Worm (Caenorhabditis elegans) whole organism, L1 larva: Measurements from ENCODE around the gene F35D2.2.

ENCODE experiments used
- C04F5.9 ChIP-seq: sonication (generic microtip); optimal IDR thresholded peaks from 2 replicates; lab custom pipeline; 2016; ENCODE audit warnings: missing genetic modification characterization, missing compliant biosample characterization
- C34B4.2 ChIP-seq: sonication (generic microtip); optimal IDR thresholded peaks from 2 replicates; lab custom pipeline; 2017; ENCODE audit warnings: mild to moderate bottlenecking, missing genetic modification characterization, missing compliant biosample characterization
- F16B12.6 ChIP-seq: fragments of 150-350 bp; optimal IDR thresholded peaks from 2 replicates; lab custom pipeline; 2014; ENCODE audit warnings: missing biosample characterization, missing genetic modification characterization
- aha-1 ChIP-seq: fragments of 150-350 bp; optimal IDR thresholded peaks from 2 replicates; lab custom pipeline; 2014; ENCODE audit warnings: missing biosample characterization, missing genetic modification characterization
- alr-1 ChIP-seq: fragments of 200-800 bp; sonication (Bioruptor generic); optimal IDR thresholded peaks from 2 replicates; lab custom pipeline; 2018; ENCODE audit warnings: borderline replicate concordance, mild to moderate bottlenecking, missing genetic modification characterization, missing compliant biosample characterization
- ama-1 ChIP-seq: fragments of 150-350 bp; optimal IDR thresholded peaks from 2 replicates; lab custom pipeline; 2014
- blmp-1 ChIP-seq: fragments of 150-350 bp; optimal IDR thresholded peaks from 2 replicates; lab custom pipeline; 2014; ENCODE audit warnings: missing biosample characterization, missing genetic modification characterization
- ceh-82 ChIP-seq, 3 experiments: fragments of 150-350 bp in 1 of 3; sonication (generic microtip) in 2 of 3; optimal IDR thresholded peaks; 2 replicates each; lab custom pipeline; 2014 to 2017; ENCODE audit warnings: missing biosample characterization in 3 of 3, missing genetic modification characterization in 3 of 3
- ces-1 ChIP-seq: fragments of 150-350 bp; optimal IDR thresholded peaks from 2 replicates; lab custom pipeline; 2014; ENCODE audit warnings: missing biosample characterization, missing genetic modification reagents, missing genetic modification characterization
- dsc-1 ChIP-seq: sonication (generic microtip); optimal IDR thresholded peaks from 2 replicates; lab custom pipeline; 2016; ENCODE audit warnings: mild to moderate bottlenecking, missing genetic modification characterization, missing compliant biosample characterization
- efl-3 ChIP-seq: fragments of 200-800 bp; sonication (Bioruptor generic); optimal IDR thresholded peaks from 2 replicates; lab custom pipeline; 2018; ENCODE audit warnings: mild to moderate bottlenecking, missing genetic modification characterization, missing compliant biosample characterization
- elt-2 ChIP-seq: sonication (generic microtip); optimal IDR thresholded peaks from 2 replicates; lab custom pipeline; 2016; ENCODE audit warnings: missing genetic modification characterization, mild to moderate bottlenecking, inconsistent platforms, missing compliant biosample characterization, missing genetic modification reagents
- elt-3 ChIP-seq, 6 experiments: fragments of 150-350 bp in 1 of 6; sonication (generic microtip); optimal IDR thresholded peaks; 2 replicates each; lab custom pipeline; 2017 to 2018; ENCODE audit warnings: missing biosample characterization in 6 of 6, missing genetic modification characterization in 6 of 6, inconsistent platforms in 1 of 6
- fkh-8 ChIP-seq: sonication (generic microtip); optimal IDR thresholded peaks from 2 replicates; lab custom pipeline; 2016; ENCODE audit warnings: mild to moderate bottlenecking, missing genetic modification characterization, missing compliant biosample characterization
- grh-1 ChIP-seq: fragments of 200-800 bp; sonication (Bioruptor generic); IDR thresholded peaks from 2 replicates; pipeline ENCODE4 v1.3.6; 2022; ENCODE audit warnings: missing genetic modification reagents, missing genetic modification characterization, missing compliant biosample characterization
- hlh-17 ChIP-seq: fragments of 200-800 bp; sonication (Bioruptor generic); optimal IDR thresholded peaks from 2 replicates; lab custom pipeline; 2018; ENCODE audit warnings: missing genetic modification characterization, mild to moderate bottlenecking, missing compliant biosample characterization, moderate library complexity, borderline replicate concordance
- hpl-2 ChIP-seq: fragments of 150-350 bp; optimal IDR thresholded peaks from 2 replicates; lab custom pipeline; 2014; ENCODE audit warnings: missing biosample characterization, missing genetic modification reagents, missing genetic modification characterization
- irx-1 ChIP-seq: sonication (generic microtip); optimal IDR thresholded peaks from 2 replicates; lab custom pipeline; 2016; ENCODE audit warnings: missing genetic modification characterization, missing compliant biosample characterization
- isw-1 ChIP-seq: fragments of 200-800 bp; sonication (Bioruptor generic); IDR thresholded peaks from 2 replicates; pipeline ENCODE4 v1.3.6; 2022; ENCODE audit warnings: missing genetic modification characterization, missing compliant biosample characterization
- jun-1 ChIP-seq: fragments of 150-350 bp; optimal IDR thresholded peaks from 2 replicates; lab custom pipeline; 2014; ENCODE audit warnings: missing biosample characterization, missing genetic modification reagents, missing genetic modification characterization
- lin-13 ChIP-seq: fragments of 150-350 bp; optimal IDR thresholded peaks from 2 replicates; lab custom pipeline; 2014; ENCODE audit warnings: missing biosample characterization, missing genetic modification reagents, missing genetic modification characterization
- lin-14 ChIP-seq: fragments of 200-800 bp; sonication (Bioruptor generic); optimal IDR thresholded peaks from 2 replicates; lab custom pipeline; 2018; ENCODE audit warnings: mild to moderate bottlenecking, missing genetic modification characterization, moderate library complexity, missing compliant biosample characterization
- lin-35 ChIP-seq, 2 experiments: fragments of 150-350 bp; optimal IDR thresholded peaks; 2 replicates each; lab custom pipeline; 2014; ENCODE audit warnings: missing biosample characterization in 2 of 2, missing genetic modification characterization in 2 of 2, missing genetic modification reagents in 2 of 2
- lir-3 ChIP-seq: sonication (generic microtip); optimal IDR thresholded peaks from 2 replicates; lab custom pipeline; 2016; ENCODE audit warnings: mild to moderate bottlenecking, missing genetic modification characterization, moderate library complexity, missing compliant biosample characterization; ENCODE audit not compliant: poor library complexity
- lsy-2 ChIP-seq, 2 experiments: fragments of 150-350 bp; optimal IDR thresholded peaks; 2 replicates each; lab custom pipeline; 2014; ENCODE audit warnings: missing biosample characterization in 2 of 2, missing genetic modification characterization in 2 of 2
- mab-9 ChIP-seq: fragments of 200-800 bp; sonication (Bioruptor generic); IDR thresholded peaks from 2 replicates; pipeline ENCODE4 v1.3.6; 2022; ENCODE audit warnings: missing genetic modification reagents, missing genetic modification characterization, missing compliant biosample characterization
- mep-1 ChIP-seq: fragments of 150-350 bp; optimal IDR thresholded peaks from 2 replicates; lab custom pipeline; 2014; ENCODE audit warnings: missing biosample characterization, missing genetic modification characterization
- nhr-11 ChIP-seq: fragments of 150-350 bp; optimal IDR thresholded peaks from 2 replicates; lab custom pipeline; 2014; ENCODE audit warnings: missing biosample characterization, missing genetic modification characterization
- nhr-12 ChIP-seq: sonication (generic microtip); optimal IDR thresholded peaks from 2 replicates; lab custom pipeline; 2017; ENCODE audit warnings: missing biosample characterization, missing genetic modification characterization
- nhr-19 ChIP-seq: fragments of 200-800 bp; sonication (Bioruptor generic); conservative IDR thresholded peaks from 2 replicates; pipeline ENCODE4 v1.3.6; 2022; ENCODE audit warnings: missing genetic modification characterization, missing compliant biosample characterization
- nhr-237 ChIP-seq: fragments of 150-350 bp; optimal IDR thresholded peaks from 2 replicates; lab custom pipeline; 2014; ENCODE audit warnings: missing biosample characterization, missing genetic modification characterization
- nhr-71 ChIP-seq: sonication (generic microtip); optimal IDR thresholded peaks from 2 replicates; lab custom pipeline; 2016; ENCODE audit warnings: mild to moderate bottlenecking, missing genetic modification characterization, moderate library complexity, missing compliant biosample characterization
- nhr-76 ChIP-seq: sonication (generic microtip); optimal IDR thresholded peaks from 2 replicates; lab custom pipeline; 2017; ENCODE audit warnings: missing biosample characterization, missing genetic modification characterization
- nhr-85 ChIP-seq: sonication (generic microtip); peaks from one replicate; lab custom pipeline; 2016; ENCODE audit warnings: missing genetic modification characterization, inconsistent platforms, missing compliant biosample characterization
- pag-3 ChIP-seq: sonication (generic microtip); optimal IDR thresholded peaks from 2 replicates; lab custom pipeline; 2017; ENCODE audit warnings: missing genetic modification characterization, mild to moderate bottlenecking, missing compliant biosample characterization, antibody characterized with exemption, borderline replicate concordance; ENCODE audit not compliant: insufficient read depth
- pax-3 ChIP-seq: fragments of 200-800 bp; sonication (Bioruptor generic); optimal IDR thresholded peaks from 2 replicates; lab custom pipeline; 2018; ENCODE audit warnings: mild to moderate bottlenecking, missing genetic modification characterization, moderate library complexity, missing compliant biosample characterization
- pqm-1 ChIP-seq: sonication (generic microtip); optimal IDR thresholded peaks from 3 replicates; lab custom pipeline; 2017; ENCODE audit warnings: missing biosample characterization, missing genetic modification characterization
- snpc-4 ChIP-seq: fragments of 150-350 bp; optimal IDR thresholded peaks from 2 replicates; lab custom pipeline; 2014; ENCODE audit warnings: missing biosample characterization, missing genetic modification characterization
- snu-23 ChIP-seq: sonication (generic microtip); optimal IDR thresholded peaks from 2 replicates; lab custom pipeline; 2016; ENCODE audit warnings: missing genetic modification characterization, missing compliant biosample characterization
- sptf-1 ChIP-seq: fragments of 150-350 bp; optimal IDR thresholded peaks from 2 replicates; lab custom pipeline; 2014; ENCODE audit warnings: missing biosample characterization, missing genetic modification characterization
- sup-37 ChIP-seq: fragments of 200-800 bp; sonication (Bioruptor generic); optimal IDR thresholded peaks from 2 replicates; lab custom pipeline; 2018; ENCODE audit warnings: mild to moderate bottlenecking, missing genetic modification characterization, missing compliant biosample characterization
- swsn-7 ChIP-seq: sonication (generic microtip); optimal IDR thresholded peaks from 2 replicates; lab custom pipeline; 2016; ENCODE audit warnings: missing genetic modification characterization, missing compliant biosample characterization
- tbx-2 ChIP-seq: sonication (generic microtip); optimal IDR thresholded peaks from 2 replicates; lab custom pipeline; 2016; ENCODE audit warnings: missing genetic modification characterization, missing compliant biosample characterization
- tlp-1 ChIP-seq: fragments of 150-350 bp; optimal IDR thresholded peaks from 2 replicates; lab custom pipeline; 2014; ENCODE audit warnings: missing biosample characterization, missing genetic modification characterization
- unc-130 ChIP-seq: fragments of 150-350 bp; optimal IDR thresholded peaks from 2 replicates; lab custom pipeline; 2017; ENCODE audit warnings: missing biosample characterization, missing genetic modification characterization, inconsistent platforms
- unc-62 ChIP-seq: fragments of 150-350 bp; optimal IDR thresholded peaks from 2 replicates; lab custom pipeline; 2014; ENCODE audit warnings: missing biosample characterization, missing genetic modification reagents, missing genetic modification characterization
- unc-86 ChIP-seq: sonication (generic microtip); optimal IDR thresholded peaks from 2 replicates; lab custom pipeline; 2016; ENCODE audit warnings: missing genetic modification characterization, missing compliant biosample characterization
- unc-98 ChIP-seq: fragments of 200-800 bp; sonication (Bioruptor generic); IDR thresholded peaks from 2 replicates; pipeline ENCODE4 v1.3.6; 2022; ENCODE audit warnings: missing genetic modification characterization, missing compliant biosample characterization
- vab-15 ChIP-seq: sonication (generic microtip); optimal IDR thresholded peaks from 2 replicates; lab custom pipeline; 2017; ENCODE audit warnings: missing genotype, mild to moderate bottlenecking, missing genetic modification characterization, missing compliant biosample characterization
- zag-1 ChIP-seq: fragments of 150-350 bp; optimal IDR thresholded peaks from 2 replicates; lab custom pipeline; 2014; ENCODE audit warnings: missing biosample characterization, missing genetic modification characterization
- zip-4 ChIP-seq: fragments of 200-800 bp; sonication (Bioruptor generic); optimal IDR thresholded peaks from 2 replicates; lab custom pipeline; 2018; ENCODE audit warnings: mild to moderate bottlenecking, missing genetic modification characterization, moderate library complexity, missing compliant biosample characterization

Gene F35D2.2

ce11 chrII:7620413-7620812 lies 46.2 kb downstream of the F35D2.2 start, which contains the start of gene R07G3.8:
Gene R07G3.8, minus strand, starts transcription at chrII:7620513.
- TF ChIP-seq lsy-2 (tag; optimal IDR thresholded peaks at IDR 0.05; lab: Kevin White, UChicago) (no peak), unc-62 (GFP tag; lab: Kevin White, UChicago) (no peak), lin-13 (GFP tag; lab: Kevin White, UChicago) (no peak), fkh-8 (tag; lab: Kevin White, UChicago) (no peak), pag-3 (tag; lab: Kevin White, UChicago) (no peak), nhr-11 (tag; lab: Kevin White, UChicago) (no peak), F16B12.6 (no peak), aha-1 (no peak), zag-1 (tag; lab: Kevin White, UChicago) (no peak)
- TF ChIP-seq, all 84 proteins: peak for 0

ce11 chrII:7621513-7621912 lies 47.3 kb downstream of the F35D2.2 start:
- TF ChIP-seq unc-98 (GFP tag; lab: Robert Waterston, UW) (no peak), unc-62 (GFP tag; lab: Kevin White, UChicago) (no peak), C34B4.2 (no peak), pqm-1 (no peak), elt-3 (tag; optimal IDR thresholded peaks at IDR 0.05; lab: Kevin White, UChicago) (peak in 1 of 6 experiments; percentile 20), tbx-2 (tag; lab: Kevin White, UChicago) (no peak), ama-1 (lab: Kevin White, UChicago) (no peak), aha-1 (no peak), elt-2 (tag; lab: Kevin White, UChicago) (no peak), tlp-1 (tag; lab: Kevin White, UChicago) (no peak), alr-1 (tag; lab: Kevin White, UChicago) (no peak), nhr-85 (tag; lab: Kevin White, UChicago) (peak; percentile 48), ceh-82 (tag; optimal IDR thresholded peaks at IDR 0.05; lab: Kevin White, UChicago) (no peak), nhr-237 (tag; lab: Kevin White, UChicago) (no peak), nhr-76 (tag; lab: Kevin White, UChicago) (no peak), hlh-17 (no peak), jun-1 (tag; lab: Kevin White, UChicago) (no peak), mab-9 (no peak), zag-1 (tag; lab: Kevin White, UChicago) (no peak), ces-1 (GFP tag; lab: Kevin White, UChicago) (no peak), sptf-1 (tag; lab: Kevin White, UChicago) (no peak), sup-37 (GFP tag; lab: Kevin White, UChicago) (no peak), efl-3 (no peak), nhr-71 (tag; lab: Kevin White, UChicago) (peak; percentile 37), lin-35 (GFP tag; optimal IDR thresholded peaks at IDR 0.05; lab: Kevin White, UChicago) (peak in 1 of 2 experiments; percentile 4), F16B12.6 (no peak), nhr-12 (tag; lab: Kevin White, UChicago) (no peak), hpl-2 (GFP tag; lab: Kevin White, UChicago) (no peak), grh-1 (no peak), vab-15 (tag; lab: Kevin White, UChicago) (peak; percentile 37), dsc-1 (tag; lab: Kevin White, UChicago) (no peak), lir-3 (tag; lab: Kevin White, UChicago) (no peak), swsn-7 (no peak), blmp-1 (tag; lab: Kevin White, UChicago) (peak; percentile 100), unc-130 (tag; lab: Kevin White, UChicago) (no peak), irx-1 (tag; lab: Kevin White, UChicago) (no peak), lin-14 (GFP tag; lab: Kevin White, UChicago) (peak; percentile 75), fkh-8 (tag; lab: Kevin White, UChicago) (no peak), C04F5.9 (tag; lab: Kevin White, UChicago) (no peak), mep-1 (tag; lab: Kevin White, UChicago) (peak; percentile 52), nhr-19 (no peak), zip-4 (no peak), snu-23 (GFP tag; lab: Kevin White, UChicago) (peak; percentile 38), isw-1 (GFP tag; lab: Robert Waterston, UW) (no peak), unc-86 (tag; lab: Kevin White, UChicago) (no peak), pax-3 (no peak), nhr-11 (tag; lab: Kevin White, UChicago) (no peak), snpc-4 (tag; lab: Kevin White, UChicago) (no peak)
